Worm (Caenorhabditis elegans) whole organism, young adult: ENCODE data around the gene byn-1.

Experiments
- B0261.1 ChIP-seq: sonication (generic microtip); optimal IDR thresholded peaks from 2 replicates; lab custom pipeline; 2016; ENCODE audit warnings: mild to moderate bottlenecking, missing genetic modification characterization, moderate library complexity, missing compliant biosample characterization
- B0336.3 ChIP-seq: fragments of 200-800 bp; sonication (Bioruptor generic); IDR thresholded peaks from 2 replicates; pipeline ENCODE4 v1.3.6; 2022; ENCODE audit warnings: missing genetic modification characterization, missing compliant biosample characterization
- C17E4.6 ChIP-seq: fragments of 200-800 bp; sonication (Bioruptor generic); IDR thresholded peaks from 2 replicates; pipeline ENCODE4 v1.3.6; 2022; ENCODE audit warnings: missing genetic modification reagents, missing genetic modification characterization, missing compliant biosample characterization
- D2030.7 ChIP-seq: fragments of 200-800 bp; sonication (Bioruptor generic); IDR thresholded peaks from 2 replicates; pipeline ENCODE4 v1.3.6; 2022; ENCODE audit warnings: missing genetic modification reagents, missing genetic modification characterization, missing compliant biosample characterization
- F10E7.11 ChIP-seq: sonication (generic microtip); optimal IDR thresholded peaks from 2 replicates; lab custom pipeline; 2017; ENCODE audit warnings: mild to moderate bottlenecking, missing genetic modification characterization, moderate library complexity, missing compliant biosample characterization
- F33H1.4 ChIP-seq: fragments of 200-800 bp; sonication (Bioruptor generic); IDR thresholded peaks from 2 replicates; pipeline ENCODE4 v1.3.6; 2022; ENCODE audit warnings: missing genetic modification reagents, missing genetic modification characterization, missing compliant biosample characterization
- F49E8.2 ChIP-seq: sonication (generic microtip); optimal IDR thresholded peaks from 3 replicates; lab custom pipeline; 2017; ENCODE audit warnings: missing genetic modification characterization, mild to moderate bottlenecking, missing compliant biosample characterization, antibody characterized with exemption, moderate library complexity; ENCODE audit not compliant: insufficient read depth
- F57C9.4 ChIP-seq: sonication (generic microtip); optimal IDR thresholded peaks from 2 replicates; lab custom pipeline; 2017; ENCODE audit warnings: mild to moderate bottlenecking, missing genetic modification characterization, missing compliant biosample characterization
- K12H6.12 ChIP-seq: fragments of 200-800 bp; sonication (Bioruptor generic); optimal IDR thresholded peaks from 2 replicates; lab custom pipeline; 2018; ENCODE audit warnings: mild to moderate bottlenecking, missing genetic modification characterization, missing compliant biosample characterization
- T07F8.4 ChIP-seq: sonication (generic microtip); optimal IDR thresholded peaks from 2 replicates; lab custom pipeline; 2016; ENCODE audit warnings: mild to moderate bottlenecking, missing genetic modification characterization, moderate library complexity, missing compliant biosample characterization
- Y67H2A.10 ChIP-seq: fragments of 200-800 bp; sonication (Bioruptor generic); conservative IDR thresholded peaks from 2 replicates; pipeline ENCODE4 v1.3.6; 2022; ENCODE audit warnings: missing genetic modification reagents, missing genetic modification characterization, missing compliant biosample characterization
- ama-1 ChIP-seq, 3 experiments: fragments of 150-350 bp in 1 of 3; sonication (generic microtip) in 2 of 3; optimal IDR thresholded peaks; 2 replicates each; lab custom pipeline; 2014 to 2018; ENCODE audit warnings: missing biosample characterization in 2 of 3, missing genetic modification characterization in 2 of 3, missing genetic modification reagents in 2 of 3
- atf-7 ChIP-seq: sonication (generic microtip); optimal IDR thresholded peaks from 2 replicates; lab custom pipeline; 2017; ENCODE audit warnings: mild to moderate bottlenecking, missing genetic modification characterization, missing compliant biosample characterization
- ccch-3 ChIP-seq: fragments of 200-800 bp; sonication (Bioruptor generic); optimal IDR thresholded peaks from 2 replicates; lab custom pipeline; 2018; ENCODE audit warnings: mild to moderate bottlenecking, missing genetic modification characterization, missing compliant biosample characterization
- ceh-58 ChIP-seq: fragments of 200-800 bp; sonication (Bioruptor generic); IDR thresholded peaks from 2 replicates; pipeline ENCODE4 v1.3.6; 2022; ENCODE audit warnings: missing genetic modification characterization, missing compliant biosample characterization
- ceh-91 ChIP-seq: fragments of 200-800 bp; sonication (Bioruptor generic); IDR thresholded peaks from 2 replicates; pipeline ENCODE4 v1.3.6; 2022; ENCODE audit warnings: missing genetic modification reagents, missing genetic modification characterization, missing compliant biosample characterization
- dpl-1 ChIP-seq: fragments of 150-350 bp; optimal IDR thresholded peaks from 2 replicates; lab custom pipeline; 2014; ENCODE audit warnings: missing biosample characterization, missing genetic modification reagents, missing genetic modification characterization
- egl-44 ChIP-seq: fragments of 200-800 bp; sonication (Bioruptor generic); IDR thresholded peaks from 2 replicates; pipeline ENCODE4 v1.3.6; 2022; ENCODE audit warnings: missing genetic modification reagents, missing genetic modification characterization, missing compliant biosample characterization
- ekl-4 ChIP-seq: fragments of 200-800 bp; sonication (Bioruptor generic); IDR thresholded peaks from 2 replicates; pipeline ENCODE4 v1.3.6; 2022; ENCODE audit warnings: missing genetic modification reagents, missing genetic modification characterization, missing compliant biosample characterization
- ets-4 ChIP-seq: fragments of 200-800 bp; sonication (Bioruptor generic); optimal IDR thresholded peaks from 2 replicates; lab custom pipeline; 2018; ENCODE audit warnings: mild to moderate bottlenecking, missing genetic modification characterization, missing compliant biosample characterization
- gei-17 ChIP-seq: fragments of 200-800 bp; sonication (Bioruptor generic); optimal IDR thresholded peaks from 2 replicates; lab custom pipeline; 2018; ENCODE audit warnings: mild to moderate bottlenecking, missing genetic modification characterization, missing compliant biosample characterization
- him-1 ChIP-seq: sonication (generic microtip); optimal IDR thresholded peaks from 2 replicates; lab custom pipeline; 2016; ENCODE audit warnings: missing genotype, missing genetic modification reagents, missing genetic modification characterization, missing compliant biosample characterization
- hlh-26 ChIP-seq: fragments of 200-800 bp; sonication (Bioruptor generic); conservative IDR thresholded peaks from 2 replicates; pipeline ENCODE4 v1.3.6; 2022; ENCODE audit warnings: missing genetic modification reagents, missing genetic modification characterization, missing compliant biosample characterization
- lin-26 ChIP-seq: fragments of 200-800 bp; sonication (Bioruptor generic); IDR thresholded peaks from 2 replicates; pipeline ENCODE4 v1.3.6; 2022; ENCODE audit warnings: missing genetic modification reagents, missing genetic modification characterization, missing compliant biosample characterization
- lin-35 ChIP-seq, 3 experiments: fragments of 150-350 bp in 2 of 3; sonication (generic microtip) in 1 of 3; optimal IDR thresholded peaks; 2 replicates each; lab custom pipeline; 2014 to 2018; ENCODE audit warnings: missing biosample characterization in 3 of 3, missing genetic modification characterization in 3 of 3, missing genetic modification reagents in 3 of 3
- lin-40 ChIP-seq: sonication (generic microtip); optimal IDR thresholded peaks from 2 replicates; lab custom pipeline; 2016; ENCODE audit warnings: missing genetic modification characterization, mild to moderate bottlenecking, missing compliant biosample characterization, missing genotype, missing genetic modification reagents
- lin-54 ChIP-seq: fragments of 200-800 bp; sonication (Bioruptor generic); optimal IDR thresholded peaks from 2 replicates; lab custom pipeline; 2018; ENCODE audit warnings: mild to moderate bottlenecking, missing genetic modification characterization, missing compliant biosample characterization
- lir-1 ChIP-seq: fragments of 200-800 bp; sonication (Bioruptor generic); conservative IDR thresholded peaks from 2 replicates; pipeline ENCODE4 v1.3.6; 2022; ENCODE audit warnings: missing genetic modification reagents, missing genetic modification characterization, missing compliant biosample characterization
- madf-10 ChIP-seq: sonication (generic microtip); optimal IDR thresholded peaks from 2 replicates; lab custom pipeline; 2016; ENCODE audit warnings: mild to moderate bottlenecking, missing genetic modification characterization, missing compliant biosample characterization
- madf-3 ChIP-seq: fragments of 200-800 bp; sonication (Bioruptor generic); IDR thresholded peaks from 2 replicates; pipeline ENCODE4 v1.3.6; 2022; ENCODE audit warnings: missing genetic modification reagents, missing genetic modification characterization, missing compliant biosample characterization
- mxl-1 ChIP-seq: sonication (generic microtip); optimal IDR thresholded peaks from 2 replicates; lab custom pipeline; 2016; ENCODE audit warnings: missing genetic modification characterization, missing compliant biosample characterization
- nfya-1 ChIP-seq: sonication (generic microtip); optimal IDR thresholded peaks from 2 replicates; lab custom pipeline; 2017; ENCODE audit warnings: antibody characterized with exemption, missing compliant biosample characterization, missing genetic modification characterization, borderline replicate concordance; ENCODE audit not compliant: insufficient read depth
- rcor-1 ChIP-seq: fragments of 200-800 bp; sonication (Bioruptor generic); IDR thresholded peaks from 2 replicates; pipeline ENCODE4 v1.3.6; 2022; ENCODE audit warnings: missing genetic modification reagents, missing genetic modification characterization, missing compliant biosample characterization
- rec-8 ChIP-seq, 2 experiments: sonication (generic microtip); optimal IDR thresholded peaks; 2 replicates each; lab custom pipeline; 2016; ENCODE audit warnings: mild to moderate bottlenecking in 2 of 2, missing genetic modification characterization in 2 of 2, missing genetic modification reagents in 2 of 2, missing genotype in 2 of 2, missing biosample characterization in 1 of 2, missing compliant biosample characterization in 1 of 2, moderate library complexity in 1 of 2
- repo-1 ChIP-seq: sonication (generic microtip); optimal IDR thresholded peaks from 2 replicates; lab custom pipeline; 2017; ENCODE audit warnings: mild to moderate bottlenecking, missing genetic modification characterization, missing compliant biosample characterization
- snpc-1.1 ChIP-seq: sonication (generic microtip); optimal IDR thresholded peaks from 2 replicates; lab custom pipeline; 2017; ENCODE audit warnings: missing genetic modification characterization, mild to moderate bottlenecking, missing compliant biosample characterization, antibody characterized with exemption, moderate library complexity, missing genotype, missing genetic modification reagents; ENCODE audit not compliant: insufficient read depth
- snpc-1.3 ChIP-seq: sonication (generic microtip); optimal IDR thresholded peaks from 2 replicates; lab custom pipeline; 2017; ENCODE audit warnings: missing genetic modification characterization, mild to moderate bottlenecking, missing compliant biosample characterization, antibody characterized with exemption, moderate library complexity, missing genotype, missing genetic modification reagents; ENCODE audit not compliant: insufficient read depth
- snpc-3.4 ChIP-seq: sonication (generic microtip); optimal IDR thresholded peaks from 2 replicates; lab custom pipeline; 2017; ENCODE audit warnings: missing genetic modification characterization, mild to moderate bottlenecking, missing compliant biosample characterization, antibody characterized with exemption, moderate library complexity, missing genotype, missing genetic modification reagents
- snpc-4 ChIP-seq, 5 experiments: fragments of 150-350 bp in 1 of 5; sonication (generic microtip) in 4 of 5; optimal IDR thresholded peaks; 2 replicates each; lab custom pipeline; 2014 to 2018; ENCODE audit warnings: missing genetic modification characterization in 5 of 5, missing biosample characterization in 3 of 5, antibody characterized with exemption in 2 of 5, mild to moderate bottlenecking in 2 of 5, missing compliant biosample characterization in 2 of 5, missing genotype in 2 of 5, moderate library complexity in 2 of 5, missing genetic modification reagents in 1 of 5
- tbp1 ChIP-seq: fragments of 200-800 bp; sonication (Bioruptor generic); optimal IDR thresholded peaks from 2 replicates; lab custom pipeline; 2018; ENCODE audit warnings: mild to moderate bottlenecking, missing genetic modification characterization, missing compliant biosample characterization
- tlf-1 ChIP-seq: fragments of 200-800 bp; sonication (Bioruptor generic); optimal IDR thresholded peaks from 2 replicates; lab custom pipeline; 2018; ENCODE audit warnings: mild to moderate bottlenecking, missing genetic modification characterization, missing compliant biosample characterization
- unc-62 ChIP-seq: fragments of 150-350 bp; optimal IDR thresholded peaks from 2 replicates; lab custom pipeline; 2014; ENCODE audit warnings: missing biosample characterization, missing genetic modification reagents, missing genetic modification characterization
- xnd-1 ChIP-seq: sonication (generic microtip); optimal IDR thresholded peaks from 2 replicates; lab custom pipeline; 2016; ENCODE audit warnings: missing genotype, missing genetic modification reagents, missing genetic modification characterization, missing compliant biosample characterization
- zfh-2 ChIP-seq: fragments of 200-800 bp; sonication (Bioruptor generic); conservative IDR thresholded peaks from 2 replicates; pipeline ENCODE4 v1.3.6; 2022; ENCODE audit warnings: missing genetic modification reagents, missing genetic modification characterization, missing compliant biosample characterization
- zim-3 ChIP-seq: sonication (generic microtip); optimal IDR thresholded peaks from 2 replicates; lab custom pipeline; 2017; ENCODE audit warnings: mild to moderate bottlenecking, missing genetic modification characterization, moderate library complexity, missing compliant biosample characterization
- ztf-18 ChIP-seq: sonication (generic microtip); optimal IDR thresholded peaks from 2 replicates; lab custom pipeline; 2016; ENCODE audit warnings: missing genotype, mild to moderate bottlenecking, missing genetic modification characterization, missing compliant biosample characterization
- ztf-28 ChIP-seq: fragments of 200-800 bp; sonication (Bioruptor generic); IDR thresholded peaks from 2 replicates; pipeline ENCODE4 v1.3.6; 2022; ENCODE audit warnings: missing genetic modification reagents, missing genetic modification characterization, missing compliant biosample characterization

Gene byn-1

ce11 chrIII:6961167-6961566, 29.4 kb downstream of the byn-1 start:
- TF ChIP-seq unc-62 (GFP tag; lab: Kevin White, UChicago) (no peak), F49E8.2 (peak; percentile 13), F33H1.4 (peak; percentile 72), snpc-1.1 (tag; lab: Kevin White, UChicago) (peak; percentile 15), ama-1 (optimal IDR thresholded peaks at IDR 0.05; lab: Kevin White, UChicago) (no peak), ama-1 (GFP tag; optimal IDR thresholded peaks at IDR 0.05; lab: Kevin White, UChicago) (no peak), dpl-1 (GFP tag; lab: Kevin White, UChicago) (peak; percentile 92), ztf-18 (tag; lab: Kevin White, UChicago) (no peak), mxl-1 (tag; lab: Kevin White, UChicago) (no peak), him-1 (tag; lab: Kevin White, UChicago) (peak; percentile 86), atf-7 (tag; lab: Kevin White, UChicago) (no peak), lin-54 (peak; percentile 64), snpc-1.3 (tag; lab: Kevin White, UChicago) (peak; percentile 42), madf-3 (peak; percentile 77), gei-17 (no peak), F57C9.4 (tag; lab: Kevin White, UChicago) (no peak), B0336.3 (GFP tag; lab: Robert Waterston, UW) (no peak), hlh-26 (GFP tag; lab: Robert Waterston, UW) (no peak), repo-1 (tag; lab: Kevin White, UChicago) (no peak), lin-26 (no peak), ets-4 (GFP tag; lab: Kevin White, UChicago) (no peak), snpc-4 (GFP tag; optimal IDR thresholded peaks at IDR 0.05; lab: Kevin White, UChicago) (no peak), snpc-4 (tag; optimal IDR thresholded peaks at IDR 0.05; lab: Kevin White, UChicago) (peak in 1 of 4 experiments; percentile 4), lir-1 (peak; percentile 36; the same call in 1 of the 2 replicates), C17E4.6 (GFP tag; lab: Robert Waterston, UW) (no peak), K12H6.12 (tag; lab: Kevin White, UChicago) (peak; percentile 11), rec-8 (tag; optimal IDR thresholded peaks at IDR 0.05; lab: Kevin White, UChicago) (no peak), zim-3 (tag; lab: Kevin White, UChicago) (no peak), ccch-3 (no peak), egl-44 (GFP tag; lab: Robert Waterston, UW) (no peak), snpc-3.4 (tag; lab: Kevin White, UChicago) (peak; percentile 38), ceh-91 (GFP tag; lab: Robert Waterston, UW) (peak; percentile 82), lin-40 (no peak), Y67H2A.10 (GFP tag; lab: Robert Waterston, UW) (0 out of 2 replicates have a peak, but pooled peaks have one; percentile 27), zfh-2 (GFP tag; lab: Robert Waterston, UW) (no peak), F10E7.11 (tag; lab: Kevin White, UChicago) (no peak), lin-35 (GFP tag; optimal IDR thresholded peaks at IDR 0.05; lab: Kevin White, UChicago) (peak in 1 of 3 experiments; percentile 51), xnd-1 (peak; percentile 75), T07F8.4 (tag; lab: Kevin White, UChicago) (no peak), tlf-1 (GFP tag; lab: Kevin White, UChicago) (peak; percentile 42), ekl-4 (GFP tag; lab: Robert Waterston, UW) (peak; percentile 33; the same call in 1 of the 2 replicates), D2030.7 (GFP tag; lab: Robert Waterston, UW) (peak; percentile 69), ceh-58 (GFP tag; lab: Robert Waterston, UW) (no peak), nfya-1 (no peak), ztf-28 (GFP tag; lab: Robert Waterston, UW) (no peak), B0261.1 (tag; lab: Kevin White, UChicago) (no peak), rcor-1 (GFP tag; lab: Robert Waterston, UW) (peak; percentile 33; the same call in 1 of the 2 replicates), tbp1 (peak; percentile 19), madf-10 (no peak)
